Worm (Caenorhabditis elegans) whole organism, young adult: ENCODE results near the gene sun-1.
A peak's percentile ranks its signal among the peaks of the same experiment; 100 is the strongest.

ENCODE experiments used
- B0019.2 ChIP-seq: fragments of 200-800 bp; sonication (Bioruptor generic); conservative IDR thresholded peaks from 2 replicates; pipeline ENCODE4 v1.3.6; 2022; ENCODE audit warnings: missing genetic modification reagents, missing genetic modification characterization, missing compliant biosample characterization
- B0336.3 ChIP-seq: fragments of 200-800 bp; sonication (Bioruptor generic); IDR thresholded peaks from 2 replicates; pipeline ENCODE4 v1.3.6; 2022; ENCODE audit warnings: missing genetic modification characterization, missing compliant biosample characterization
- C06A6.2 ChIP-seq: fragments of 200-800 bp; sonication (Bioruptor generic); conservative IDR thresholded peaks from 2 replicates; pipeline ENCODE4 v1.3.6; 2022; ENCODE audit warnings: missing genetic modification characterization, missing compliant biosample characterization
- F23B12.7 ChIP-seq: sonication (generic microtip); optimal IDR thresholded peaks from 2 replicates; lab custom pipeline; 2017; ENCODE audit warnings: missing genetic modification characterization, mild to moderate bottlenecking, missing compliant biosample characterization, antibody characterized with exemption, moderate library complexity; ENCODE audit not compliant: insufficient read depth
- K12H6.12 ChIP-seq: fragments of 200-800 bp; sonication (Bioruptor generic); optimal IDR thresholded peaks from 2 replicates; lab custom pipeline; 2018; ENCODE audit warnings: mild to moderate bottlenecking, missing genetic modification characterization, missing compliant biosample characterization
- Y53F4B.3 ChIP-seq: fragments of 200-800 bp; sonication (Bioruptor generic); IDR thresholded peaks from 2 replicates; pipeline ENCODE4 v1.3.6; 2022; ENCODE audit warnings: missing genetic modification reagents, missing genetic modification characterization, missing compliant biosample characterization
- Y67H2A.10 ChIP-seq: fragments of 200-800 bp; sonication (Bioruptor generic); conservative IDR thresholded peaks from 2 replicates; pipeline ENCODE4 v1.3.6; 2022; ENCODE audit warnings: missing genetic modification reagents, missing genetic modification characterization, missing compliant biosample characterization
- Y95B8A.8 ChIP-seq: fragments of 200-800 bp; sonication (Bioruptor generic); IDR thresholded peaks from 2 replicates; pipeline ENCODE4 v1.3.6; 2022; ENCODE audit warnings: missing genetic modification reagents, missing genetic modification characterization, missing compliant biosample characterization
- akir-1 ChIP-seq: fragments of 200-800 bp; sonication (Bioruptor generic); optimal IDR thresholded peaks from 2 replicates; lab custom pipeline; 2018; ENCODE audit warnings: mild to moderate bottlenecking, missing genetic modification characterization, moderate library complexity, missing compliant biosample characterization
- ama-1 ChIP-seq, 3 experiments: fragments of 150-350 bp in 1 of 3; sonication (generic microtip) in 2 of 3; optimal IDR thresholded peaks; 2 replicates each; lab custom pipeline; 2014 to 2018; ENCODE audit warnings: missing biosample characterization in 2 of 3, missing genetic modification characterization in 2 of 3, missing genetic modification reagents in 2 of 3
- aptf-3 ChIP-seq: fragments of 200-800 bp; sonication (Bioruptor generic); IDR thresholded peaks from 2 replicates; pipeline ENCODE4 v1.3.6; 2022; ENCODE audit warnings: missing genetic modification characterization, missing compliant biosample characterization
- atf-7 ChIP-seq: sonication (generic microtip); optimal IDR thresholded peaks from 2 replicates; lab custom pipeline; 2017; ENCODE audit warnings: mild to moderate bottlenecking, missing genetic modification characterization, missing compliant biosample characterization
- attf-5 ChIP-seq: fragments of 200-800 bp; sonication (Bioruptor generic); optimal IDR thresholded peaks from 2 replicates; lab custom pipeline; 2018; ENCODE audit warnings: mild to moderate bottlenecking, missing genetic modification characterization, missing compliant biosample characterization
- attf-6 ChIP-seq: fragments of 200-800 bp; sonication (Bioruptor generic); IDR thresholded peaks from 2 replicates; pipeline ENCODE4 v1.3.6; 2022; ENCODE audit warnings: missing genetic modification reagents, missing genetic modification characterization, missing compliant biosample characterization
- ccch-3 ChIP-seq: fragments of 200-800 bp; sonication (Bioruptor generic); optimal IDR thresholded peaks from 2 replicates; lab custom pipeline; 2018; ENCODE audit warnings: mild to moderate bottlenecking, missing genetic modification characterization, missing compliant biosample characterization
- die-1 ChIP-seq: sonication (generic microtip); optimal IDR thresholded peaks from 2 replicates; lab custom pipeline; 2016; ENCODE audit warnings: missing genotype, mild to moderate bottlenecking, missing genetic modification characterization, missing compliant biosample characterization
- dox-1 ChIP-seq: fragments of 200-800 bp; sonication (Bioruptor generic); IDR thresholded peaks from 2 replicates; pipeline ENCODE4 v1.3.6; 2022; ENCODE audit warnings: missing genetic modification reagents, missing genetic modification characterization, missing compliant biosample characterization
- dpl-1 ChIP-seq: fragments of 150-350 bp; optimal IDR thresholded peaks from 2 replicates; lab custom pipeline; 2014; ENCODE audit warnings: missing biosample characterization, missing genetic modification reagents, missing genetic modification characterization
- egl-44 ChIP-seq: fragments of 200-800 bp; sonication (Bioruptor generic); IDR thresholded peaks from 2 replicates; pipeline ENCODE4 v1.3.6; 2022; ENCODE audit warnings: missing genetic modification reagents, missing genetic modification characterization, missing compliant biosample characterization
- egrh-3 ChIP-seq: fragments of 200-800 bp; sonication (Bioruptor generic); IDR thresholded peaks from 2 replicates; pipeline ENCODE4 v1.3.6; 2022; ENCODE audit warnings: missing genetic modification reagents, missing genetic modification characterization, missing compliant biosample characterization
- ets-4 ChIP-seq: fragments of 200-800 bp; sonication (Bioruptor generic); optimal IDR thresholded peaks from 2 replicates; lab custom pipeline; 2018; ENCODE audit warnings: mild to moderate bottlenecking, missing genetic modification characterization, missing compliant biosample characterization
- gei-17 ChIP-seq: fragments of 200-800 bp; sonication (Bioruptor generic); optimal IDR thresholded peaks from 2 replicates; lab custom pipeline; 2018; ENCODE audit warnings: mild to moderate bottlenecking, missing genetic modification characterization, missing compliant biosample characterization
- hmg-1.2 ChIP-seq: fragments of 200-800 bp; sonication (Bioruptor generic); IDR thresholded peaks from 2 replicates; pipeline ENCODE4 v1.3.6; 2022; ENCODE audit warnings: missing genetic modification reagents, missing genetic modification characterization, missing compliant biosample characterization
- hmg-20 ChIP-seq: fragments of 200-800 bp; sonication (Bioruptor generic); IDR thresholded peaks from 2 replicates; pipeline ENCODE4 v1.3.6; 2022; ENCODE audit warnings: missing genetic modification reagents, missing genetic modification characterization, missing compliant biosample characterization
- let-607 ChIP-seq, 2 experiments: fragments of 200-800 bp in 1 of 2; sonication (Bioruptor generic) in 1 of 2; sonication (generic microtip) in 1 of 2; optimal IDR thresholded peaks; 2 replicates each; lab custom pipeline; 2016 to 2018; ENCODE audit warnings: mild to moderate bottlenecking in 2 of 2, missing compliant biosample characterization in 2 of 2, missing genetic modification characterization in 2 of 2, moderate library complexity in 2 of 2, missing genotype in 1 of 2
- lin-26 ChIP-seq: fragments of 200-800 bp; sonication (Bioruptor generic); IDR thresholded peaks from 2 replicates; pipeline ENCODE4 v1.3.6; 2022; ENCODE audit warnings: missing genetic modification reagents, missing genetic modification characterization, missing compliant biosample characterization
- lin-54 ChIP-seq: fragments of 200-800 bp; sonication (Bioruptor generic); optimal IDR thresholded peaks from 2 replicates; lab custom pipeline; 2018; ENCODE audit warnings: mild to moderate bottlenecking, missing genetic modification characterization, missing compliant biosample characterization
- madf-3 ChIP-seq: fragments of 200-800 bp; sonication (Bioruptor generic); IDR thresholded peaks from 2 replicates; pipeline ENCODE4 v1.3.6; 2022; ENCODE audit warnings: missing genetic modification reagents, missing genetic modification characterization, missing compliant biosample characterization
- madf-8 ChIP-seq: fragments of 200-800 bp; sonication (Bioruptor generic); conservative IDR thresholded peaks from 2 replicates; pipeline ENCODE4 v1.3.6; 2022; ENCODE audit warnings: missing genetic modification reagents, missing genetic modification characterization, missing compliant biosample characterization
- mcd-1 ChIP-seq: fragments of 200-800 bp; sonication (Bioruptor generic); IDR thresholded peaks from 2 replicates; pipeline ENCODE4 v1.3.6; 2022; ENCODE audit warnings: missing genetic modification reagents, missing genetic modification characterization, missing compliant biosample characterization
- mel-28 ChIP-seq: sonication (generic microtip); optimal IDR thresholded peaks from 2 replicates; lab custom pipeline; 2016; ENCODE audit warnings: borderline replicate concordance, mild to moderate bottlenecking, missing genetic modification characterization, missing compliant biosample characterization
- nhr-27 ChIP-seq: fragments of 200-800 bp; sonication (Bioruptor generic); optimal IDR thresholded peaks from 2 replicates; lab custom pipeline; 2018; ENCODE audit warnings: mild to moderate bottlenecking, missing genetic modification characterization, moderate library complexity, missing compliant biosample characterization
- nhr-80 ChIP-seq: sonication (generic microtip); optimal IDR thresholded peaks from 2 replicates; lab custom pipeline; 2016; ENCODE audit warnings: missing genetic modification characterization, missing compliant biosample characterization
- nhr-90 ChIP-seq: sonication (generic microtip); optimal IDR thresholded peaks from 2 replicates; lab custom pipeline; 2016; ENCODE audit warnings: missing genotype, mild to moderate bottlenecking, missing genetic modification characterization, missing compliant biosample characterization
- pha-4 ChIP-seq: fragments of 150-350 bp; sonication (generic microtip); optimal IDR thresholded peaks from 2 replicates; lab custom pipeline; 2014; ENCODE audit warnings: missing biosample characterization, missing genetic modification reagents, missing genetic modification characterization
- rec-8 ChIP-seq, 2 experiments: sonication (generic microtip); optimal IDR thresholded peaks; 2 replicates each; lab custom pipeline; 2016; ENCODE audit warnings: mild to moderate bottlenecking in 2 of 2, missing genetic modification characterization in 2 of 2, missing genetic modification reagents in 2 of 2, missing genotype in 2 of 2, missing biosample characterization in 1 of 2, missing compliant biosample characterization in 1 of 2, moderate library complexity in 1 of 2
- repo-1 ChIP-seq: sonication (generic microtip); optimal IDR thresholded peaks from 2 replicates; lab custom pipeline; 2017; ENCODE audit warnings: mild to moderate bottlenecking, missing genetic modification characterization, missing compliant biosample characterization
- snpc-1.1 ChIP-seq: sonication (generic microtip); optimal IDR thresholded peaks from 2 replicates; lab custom pipeline; 2017; ENCODE audit warnings: missing genetic modification characterization, mild to moderate bottlenecking, missing compliant biosample characterization, antibody characterized with exemption, moderate library complexity, missing genotype, missing genetic modification reagents; ENCODE audit not compliant: insufficient read depth
- snpc-1.3 ChIP-seq: sonication (generic microtip); optimal IDR thresholded peaks from 2 replicates; lab custom pipeline; 2017; ENCODE audit warnings: missing genetic modification characterization, mild to moderate bottlenecking, missing compliant biosample characterization, antibody characterized with exemption, moderate library complexity, missing genotype, missing genetic modification reagents; ENCODE audit not compliant: insufficient read depth
- snpc-3.4 ChIP-seq: sonication (generic microtip); optimal IDR thresholded peaks from 2 replicates; lab custom pipeline; 2017; ENCODE audit warnings: missing genetic modification characterization, mild to moderate bottlenecking, missing compliant biosample characterization, antibody characterized with exemption, moderate library complexity, missing genotype, missing genetic modification reagents
- snpc-4 ChIP-seq, 5 experiments: fragments of 150-350 bp in 1 of 5; sonication (generic microtip) in 4 of 5; optimal IDR thresholded peaks; 2 replicates each; lab custom pipeline; 2014 to 2018; ENCODE audit warnings: missing genetic modification characterization in 5 of 5, missing biosample characterization in 3 of 5, antibody characterized with exemption in 2 of 5, mild to moderate bottlenecking in 2 of 5, missing compliant biosample characterization in 2 of 5, missing genotype in 2 of 5, moderate library complexity in 2 of 5, missing genetic modification reagents in 1 of 5
- tbx-9 ChIP-seq: sonication (generic microtip); optimal IDR thresholded peaks from 2 replicates; lab custom pipeline; 2016; ENCODE audit warnings: borderline replicate concordance, missing genetic modification characterization, inconsistent platforms, missing compliant biosample characterization
- tlf-1 ChIP-seq: fragments of 200-800 bp; sonication (Bioruptor generic); optimal IDR thresholded peaks from 2 replicates; lab custom pipeline; 2018; ENCODE audit warnings: mild to moderate bottlenecking, missing genetic modification characterization, missing compliant biosample characterization

The sun-1 gene

DNA sequence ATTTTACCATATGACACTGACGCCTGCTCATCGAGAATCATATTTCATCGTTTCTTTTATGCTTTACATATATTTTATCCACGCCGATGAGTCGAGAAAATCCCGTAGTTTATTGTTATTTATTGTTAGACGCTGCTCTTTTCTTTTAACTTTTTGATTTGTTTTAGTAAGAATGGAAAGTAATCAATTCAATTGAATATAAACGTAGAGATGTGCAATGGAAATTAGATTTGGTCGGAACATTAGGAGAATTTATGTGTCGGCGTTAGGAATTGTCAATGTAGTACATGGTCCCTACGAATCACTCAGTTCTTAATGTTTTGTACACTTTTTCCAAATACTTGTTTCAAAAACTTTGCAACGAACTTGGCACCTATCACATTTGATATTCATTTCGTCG is 28.1 kb downstream of the sun-1 start:
- TF ChIP-seq tlf-1 (no peak), snpc-4 (GFP tag; optimal IDR thresholded peaks at IDR 0.05; lab: Kevin White, UChicago) (no peak), snpc-4 (tag; optimal IDR thresholded peaks at IDR 0.05; lab: Kevin White, UChicago) (no peak), mel-28 (tag; lab: Kevin White, UChicago) (no peak), hmg-20 (no peak), ama-1 (optimal IDR thresholded peaks at IDR 0.05; lab: Kevin White, UChicago) (no peak), ama-1 (GFP tag; optimal IDR thresholded peaks at IDR 0.05; lab: Kevin White, UChicago) (no peak), nhr-27 (tag; lab: Kevin White, UChicago) (no peak), egrh-3 (no peak), B0019.2 (no peak), pha-4 (tag; lab: Kevin White, UChicago) (no peak), snpc-1.3 (tag; lab: Kevin White, UChicago) (no peak), akir-1 (GFP tag; lab: Kevin White, UChicago) (no peak), tbx-9 (no peak), nhr-90 (tag; lab: Kevin White, UChicago) (no peak), gei-17 (no peak), dpl-1 (no peak), Y53F4B.3 (no peak)

DNA sequence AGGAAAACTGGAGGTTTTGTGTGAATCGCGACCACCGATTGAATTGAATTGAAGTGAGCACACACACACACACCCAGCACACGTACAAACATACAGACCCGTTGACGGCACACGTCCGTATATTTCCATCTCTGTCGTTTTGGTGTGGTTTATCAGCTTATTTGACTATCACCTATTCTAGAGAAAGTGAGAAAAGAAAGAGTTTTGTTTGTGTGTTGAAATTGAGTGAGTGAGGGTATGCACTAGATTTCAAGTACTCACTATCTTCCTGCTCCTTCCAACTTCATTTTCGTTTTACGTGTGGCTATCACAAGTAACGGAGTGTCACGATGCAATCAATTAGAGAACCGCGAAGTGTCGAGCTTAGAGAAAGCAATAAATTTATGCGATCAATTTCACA is 29.5 kb downstream of the sun-1 start:
- 0 out of 2 replicates have a peak, but pooled peaks have one; percentile 43 for TF ChIP-seq egl-44 (GFP tag; lab: Robert Waterston, UW)
- no peak for TF ChIP-seq attf-5 (GFP tag; lab: Kevin White, UChicago)
- no peak for TF ChIP-seq madf-8 (GFP tag; lab: Robert Waterston, UW)
- peak; percentile 54 for TF ChIP-seq atf-7 (tag; lab: Kevin White, UChicago)
- TF ChIP-seq Y67H2A.10, result no peak
- TF ChIP-seq nhr-80, result peak; percentile 91
- TF ChIP-seq lin-26 (GFP tag; lab: Robert Waterston, UW), result no peak
- peak; percentile 33; the same call in 1 of the 2 replicates for TF ChIP-seq mcd-1
- peak; percentile 63 for TF ChIP-seq F23B12.7
- peak; percentile 25; the same call in 1 of the 2 replicates for TF ChIP-seq B0336.3 (GFP tag; lab: Robert Waterston, UW)
- peak; percentile 33 for TF ChIP-seq repo-1 (tag; lab: Kevin White, UChicago)
- TF ChIP-seq ets-4 (GFP tag; lab: Kevin White, UChicago), result peak; percentile 47
- no peak for TF ChIP-seq snpc-4 (GFP tag; optimal IDR thresholded peaks at IDR 0.05; lab: Kevin White, UChicago)
- TF ChIP-seq snpc-4 (tag; optimal IDR thresholded peaks at IDR 0.05; lab: Kevin White, UChicago), result peak in 2 of 4 experiments; percentile 1 to 55
- peak; percentile 65 to 94 for TF ChIP-seq let-607 (tag; optimal IDR thresholded peaks at IDR 0.05; lab: Kevin White, UChicago)
- no peak for TF ChIP-seq snpc-1.3 (tag; lab: Kevin White, UChicago)
- TF ChIP-seq lin-54 (GFP tag; lab: Kevin White, UChicago), result peak; percentile 18
- TF ChIP-seq dox-1, result peak; percentile 58
- TF ChIP-seq, all 124 proteins: peak for 12

DNA sequence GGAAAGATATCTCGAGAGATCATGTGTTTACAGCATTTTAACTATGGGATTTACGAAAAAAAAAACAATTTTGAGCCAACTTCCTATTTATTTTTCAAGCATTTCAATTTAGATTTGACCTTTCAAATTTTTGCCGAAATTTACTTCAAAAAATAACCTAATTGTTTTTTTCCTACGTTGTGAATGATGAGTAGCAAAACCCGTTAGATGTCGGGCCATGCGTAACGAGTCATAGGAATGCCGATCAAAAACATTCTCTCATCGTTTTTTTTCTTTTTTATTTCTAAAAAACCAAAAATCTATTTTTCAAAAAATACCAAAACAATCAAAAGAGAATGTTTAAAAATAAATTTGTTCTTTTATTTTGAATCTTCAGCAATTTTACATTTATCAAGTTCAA is 30.5 kb downstream of the sun-1 start:
- TF ChIP-seq snpc-1.1 (tag; lab: Kevin White, UChicago), result peak; percentile 86
- peak; percentile 68 for TF ChIP-seq hmg-1.2 (GFP tag; lab: Robert Waterston, UW)
- TF ChIP-seq ccch-3 (GFP tag; lab: Kevin White, UChicago), result no peak
- TF ChIP-seq snpc-3.4 (tag; lab: Kevin White, UChicago), result peak; percentile 4
- no peak for TF ChIP-seq nhr-27 (tag; lab: Kevin White, UChicago)
- TF ChIP-seq repo-1 (tag; lab: Kevin White, UChicago), result no peak
- TF ChIP-seq aptf-3 (GFP tag; lab: Robert Waterston, UW), result no peak
- TF ChIP-seq madf-3 (GFP tag; lab: Robert Waterston, UW), result no peak
- no peak for TF ChIP-seq K12H6.12 (tag; lab: Kevin White, UChicago)
- TF ChIP-seq Y95B8A.8 (GFP tag; lab: Robert Waterston, UW), result no peak
- no peak for TF ChIP-seq attf-6 (GFP tag; lab: Robert Waterston, UW)
- TF ChIP-seq rec-8 (tag; optimal IDR thresholded peaks at IDR 0.05; lab: Kevin White, UChicago), result no peak
- TF ChIP-seq snpc-4 (GFP tag; optimal IDR thresholded peaks at IDR 0.05; lab: Kevin White, UChicago), result peak; percentile 46
- TF ChIP-seq snpc-4 (tag; optimal IDR thresholded peaks at IDR 0.05; lab: Kevin White, UChicago), result peak; percentile 12 to 88 (median 76)
- TF ChIP-seq tbx-9, result no peak
- TF ChIP-seq tlf-1, result no peak
- no peak for TF ChIP-seq C06A6.2 (GFP tag; lab: Robert Waterston, UW)
- TF ChIP-seq die-1 (tag; lab: Kevin White, UChicago), result no peak
